Worm (Caenorhabditis elegans): ENCODE results near the gene C09G12.17.

DNA sequence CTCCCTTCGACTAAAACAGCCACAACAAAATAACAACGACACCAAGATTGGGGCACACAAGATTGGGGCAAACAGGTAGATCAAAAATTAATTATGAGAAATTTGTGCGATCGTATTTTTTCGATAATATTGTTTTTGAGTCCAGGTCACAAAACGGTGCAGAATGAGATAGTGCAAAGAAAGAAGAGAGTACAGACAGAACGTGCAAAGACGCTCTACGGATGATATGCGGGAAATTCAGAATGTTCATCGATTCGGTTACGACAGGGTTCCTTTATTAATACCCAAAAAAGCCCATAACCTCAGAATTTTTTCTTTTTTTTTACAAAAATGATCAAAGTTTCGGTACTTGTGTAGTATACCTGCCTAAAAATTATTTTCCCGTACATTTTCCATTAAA is 43.0 kb upstream of the C09G12.17 start:
- TF ChIP-seq blmp-1 (tag; optimal IDR thresholded peaks at IDR 0.05) (no peak), ceh-39 (tag; optimal IDR thresholded peaks at IDR 0.05) (peak; percentile 55), lin-13 (tag; optimal IDR thresholded peaks at IDR 0.05) (no peak), zip-8 (tag; optimal IDR thresholded peaks at IDR 0.05) (no peak), snpc-4 (tag; optimal IDR thresholded peaks at IDR 0.05) (no peak), mep-1 (tag; optimal IDR thresholded peaks at IDR 0.05) (no peak), unc-39 (tag; optimal IDR thresholded peaks at IDR 0.05) (no peak), nhr-76 (tag; optimal IDR thresholded peaks at IDR 0.05) (no peak)

Measured in whole organism, mixed stage, embryonic.